Worm (Caenorhabditis elegans): ENCODE data around the gene adt-1.

The adt-1 gene

DNA sequence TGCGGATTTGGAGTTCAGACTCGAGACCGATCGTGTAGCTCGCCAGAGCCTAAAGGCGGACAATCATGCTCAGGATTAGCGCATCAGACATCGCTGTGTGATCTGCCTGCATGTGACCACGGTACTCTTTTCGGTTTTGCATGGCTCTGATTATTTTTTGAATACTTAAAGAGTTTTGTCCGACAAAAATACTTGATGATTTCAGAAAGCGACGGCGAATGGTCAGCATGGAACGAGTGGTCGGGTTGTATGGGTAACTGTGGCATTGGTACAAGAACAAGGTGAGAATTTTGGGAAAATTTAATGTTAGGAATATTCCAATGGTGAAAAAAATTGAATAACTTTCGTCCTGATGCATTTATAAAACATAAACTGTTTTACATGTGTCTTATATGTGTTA, 8.8 kb downstream of the adt-1 start:
- TF ChIP-seq med-1 (GFP tag; optimal IDR thresholded peaks at IDR 0.05; ENCODE audit: insufficient read depth) (no peak), klf-2 (GFP tag; conservative IDR thresholded peaks at IDR 0.05) (no peak), cog-1 (tag; optimal IDR thresholded peaks at IDR 0.05) (no peak), tab-1 (GFP tag; IDR thresholded peaks at IDR 0.05) (no peak), T22C8.4 (GFP tag; IDR thresholded peaks at IDR 0.05) (no peak), ztf-23 (GFP tag; IDR thresholded peaks at IDR 0.05) (no peak), ztf-29 (GFP tag; IDR thresholded peaks at IDR 0.05) (no peak), flt-1 (GFP tag; IDR thresholded peaks at IDR 0.05) (no peak), ref-1 (GFP tag; conservative IDR thresholded peaks at IDR 0.05) (no peak)

ce11 chrX:12688632-12689031, 10.0 kb downstream of the adt-1 start:
- TF ChIP-seq flt-1 (GFP tag; IDR thresholded peaks at IDR 0.05) (no peak), ztf-23 (GFP tag; IDR thresholded peaks at IDR 0.05) (no peak), klf-2 (GFP tag; conservative IDR thresholded peaks at IDR 0.05) (no peak), T22C8.4 (GFP tag; IDR thresholded peaks at IDR 0.05) (no peak), tab-1 (GFP tag; IDR thresholded peaks at IDR 0.05) (no peak), med-1 (GFP tag; optimal IDR thresholded peaks at IDR 0.05; ENCODE audit: insufficient read depth) (no peak), cog-1 (tag; optimal IDR thresholded peaks at IDR 0.05) (no peak), ztf-29 (GFP tag; IDR thresholded peaks at IDR 0.05) (no peak), ref-1 (GFP tag; conservative IDR thresholded peaks at IDR 0.05) (no peak)

- TF ChIP-seq med-1 (GFP tag; optimal IDR thresholded peaks at IDR 0.05; ENCODE audit: insufficient read depth) = no peak
- TF ChIP-seq tab-1 (GFP tag; IDR thresholded peaks at IDR 0.05) = no peak
- TF ChIP-seq T22C8.4 (GFP tag; IDR thresholded peaks at IDR 0.05) = no peak
- TF ChIP-seq cog-1 (tag; optimal IDR thresholded peaks at IDR 0.05) = no peak
- TF ChIP-seq flt-1 (GFP tag; IDR thresholded peaks at IDR 0.05) = no peak
- TF ChIP-seq klf-2 (GFP tag; conservative IDR thresholded peaks at IDR 0.05) = no peak
- TF ChIP-seq ref-1 (GFP tag; conservative IDR thresholded peaks at IDR 0.05) = no peak
- no peak for TF ChIP-seq ztf-23 (GFP tag; IDR thresholded peaks at IDR 0.05)
- TF ChIP-seq ztf-29 (GFP tag; IDR thresholded peaks at IDR 0.05) = no peak
Observed at ce11 chrX:12689869-12690268, 11.2 kb downstream of the adt-1 start.

ce11 chrX:12690346-12690745, 11.7 kb downstream of the adt-1 start:
- TF ChIP-seq ztf-29 (GFP tag; IDR thresholded peaks at IDR 0.05) (no peak), med-1 (GFP tag; optimal IDR thresholded peaks at IDR 0.05; ENCODE audit: insufficient read depth) (no peak), tab-1 (GFP tag; IDR thresholded peaks at IDR 0.05) (no peak), ref-1 (GFP tag; conservative IDR thresholded peaks at IDR 0.05) (no peak), klf-2 (GFP tag; conservative IDR thresholded peaks at IDR 0.05) (no peak), cog-1 (tag; optimal IDR thresholded peaks at IDR 0.05) (no peak), T22C8.4 (GFP tag; IDR thresholded peaks at IDR 0.05) (no peak), ztf-23 (GFP tag; IDR thresholded peaks at IDR 0.05) (no peak), flt-1 (GFP tag; IDR thresholded peaks at IDR 0.05) (no peak)

ce11 chrX:12691306-12691705, 12.7 kb downstream of the adt-1 start, which contains the start of gene ugt-50:
ugt-50 (plus strand) TSS chrX:12691573.
- TF ChIP-seq ztf-29 (GFP tag; IDR thresholded peaks at IDR 0.05) = no peak
- TF ChIP-seq flt-1 (GFP tag; IDR thresholded peaks at IDR 0.05) = no peak
- no peak for TF ChIP-seq klf-2 (GFP tag; conservative IDR thresholded peaks at IDR 0.05)
- no peak for TF ChIP-seq tab-1 (GFP tag; IDR thresholded peaks at IDR 0.05)
- no peak for TF ChIP-seq med-1 (GFP tag; optimal IDR thresholded peaks at IDR 0.05; ENCODE audit: insufficient read depth)
- no peak for TF ChIP-seq ztf-23 (GFP tag; IDR thresholded peaks at IDR 0.05)
- no peak for TF ChIP-seq T22C8.4 (GFP tag; IDR thresholded peaks at IDR 0.05)
- no peak for TF ChIP-seq ref-1 (GFP tag; conservative IDR thresholded peaks at IDR 0.05)
- TF ChIP-seq cog-1 (tag; optimal IDR thresholded peaks at IDR 0.05) = no peak

DNA sequence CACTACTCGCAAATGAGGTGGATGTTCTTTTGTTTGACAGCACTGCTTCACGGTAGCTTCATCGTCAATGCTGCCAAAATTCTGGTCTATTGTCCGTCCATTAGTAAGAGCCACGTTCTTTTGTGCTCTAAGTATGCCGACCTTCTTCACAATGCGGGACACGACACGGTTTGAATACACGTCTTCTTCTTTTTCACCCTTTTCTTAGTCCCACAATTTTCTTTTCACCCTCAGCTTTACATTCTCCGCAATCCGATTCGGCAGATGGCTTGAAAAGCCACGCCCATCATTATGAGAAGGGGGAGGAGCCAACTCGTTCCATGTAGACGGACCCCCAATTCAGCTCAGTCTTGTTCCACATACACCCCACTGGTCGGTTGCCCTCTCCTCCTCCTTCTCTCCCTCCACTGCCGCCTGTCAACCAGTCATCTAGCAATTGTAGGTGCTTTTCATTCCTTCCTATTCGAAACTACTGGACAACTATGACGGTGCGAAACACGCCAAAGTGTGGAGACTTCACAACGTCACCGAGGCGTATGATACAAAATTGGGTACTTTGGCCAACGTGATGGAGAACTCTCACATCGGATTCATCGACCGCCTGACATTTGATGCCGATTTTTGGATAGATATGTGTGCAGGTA, 13.2 kb downstream of the adt-1 start:
- peak; percentile 69; the same call in 1 of the 2 replicates for TF ChIP-seq tab-1 (GFP tag; IDR thresholded peaks at IDR 0.05)
- TF ChIP-seq flt-1 (GFP tag; IDR thresholded peaks at IDR 0.05) = peak; percentile 76
- peak; percentile 8 for TF ChIP-seq med-1 (GFP tag; optimal IDR thresholded peaks at IDR 0.05; ENCODE audit: insufficient read depth)
- TF ChIP-seq ref-1 (GFP tag; conservative IDR thresholded peaks at IDR 0.05) = no peak
- no peak for TF ChIP-seq ztf-29 (GFP tag; IDR thresholded peaks at IDR 0.05)
- 0 out of 2 replicates have a peak, but pooled peaks have one; percentile 24 for TF ChIP-seq ztf-23 (GFP tag; IDR thresholded peaks at IDR 0.05)
- no peak for TF ChIP-seq cog-1 (tag; optimal IDR thresholded peaks at IDR 0.05)

- TF ChIP-seq med-1 (GFP tag; optimal IDR thresholded peaks at IDR 0.05; ENCODE audit: insufficient read depth) (no peak), T22C8.4 (GFP tag; IDR thresholded peaks at IDR 0.05) (no peak), ztf-29 (GFP tag; IDR thresholded peaks at IDR 0.05) (no peak), flt-1 (GFP tag; IDR thresholded peaks at IDR 0.05) (peak; percentile 65), ztf-23 (GFP tag; IDR thresholded peaks at IDR 0.05) (peak; percentile 73; the same call in 1 of the 2 replicates)
Observed at ce11 chrX:12693150-12693589, 14.5 kb downstream of the adt-1 start.

DNA sequence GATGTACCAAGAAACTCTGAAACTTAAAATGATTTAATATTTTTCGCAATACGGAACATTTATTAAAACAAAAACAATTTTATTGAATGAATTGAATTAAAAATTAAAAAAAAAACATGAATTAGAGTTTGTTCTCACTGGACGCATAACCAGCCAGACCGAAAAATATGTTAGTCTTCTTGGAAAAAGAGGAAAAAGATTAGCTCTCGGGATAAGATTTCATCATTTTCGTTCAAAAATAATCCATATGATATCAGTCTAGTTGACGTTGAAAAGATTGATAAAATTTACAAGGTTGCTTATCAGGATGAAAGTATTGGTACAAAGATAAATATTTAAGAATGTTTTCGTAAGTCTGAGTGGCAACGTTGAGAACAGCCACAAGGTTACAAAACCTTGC, 21.8 kb downstream of the adt-1 start, which contains the start of gene nhr-26:
nhr-26 (minus strand) TSS at position 10 of the 400 bp plus-strand sequence.
- TF ChIP-seq tab-1 (GFP tag; IDR thresholded peaks at IDR 0.05) (no peak), ztf-29 (GFP tag; IDR thresholded peaks at IDR 0.05) (no peak), ref-1 (GFP tag; conservative IDR thresholded peaks at IDR 0.05) (no peak), flt-1 (GFP tag; IDR thresholded peaks at IDR 0.05) (no peak), med-1 (GFP tag; optimal IDR thresholded peaks at IDR 0.05; ENCODE audit: insufficient read depth) (no peak), klf-2 (GFP tag; conservative IDR thresholded peaks at IDR 0.05) (no peak), cog-1 (tag; optimal IDR thresholded peaks at IDR 0.05) (no peak), ztf-23 (GFP tag; IDR thresholded peaks at IDR 0.05) (no peak), T22C8.4 (GFP tag; IDR thresholded peaks at IDR 0.05) (no peak)

DNA sequence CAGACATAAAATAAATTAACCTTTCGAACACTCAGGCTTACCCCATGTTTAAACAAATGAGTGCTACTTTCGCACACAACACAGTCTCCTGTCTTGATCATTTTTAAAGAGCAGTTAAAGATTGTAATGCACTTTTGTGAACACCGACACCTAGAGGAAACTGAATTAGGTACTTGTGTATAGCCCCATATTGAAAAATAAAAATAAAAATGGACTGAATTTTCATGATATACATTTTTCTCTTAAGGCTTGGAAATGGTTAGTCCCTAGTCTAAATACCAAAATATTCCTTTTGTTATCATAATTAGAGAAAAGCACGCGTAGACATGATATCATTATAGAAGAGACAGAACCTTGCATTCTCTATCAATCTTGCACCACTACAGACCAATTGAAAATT, 23.3 kb downstream of the adt-1 start, which contains the start of gene nhr-214:
nhr-214 (minus strand) TSS at position 101 of the 400 bp plus-strand sequence.
- TF ChIP-seq cog-1 (tag; optimal IDR thresholded peaks at IDR 0.05) (no peak), med-1 (GFP tag; optimal IDR thresholded peaks at IDR 0.05; ENCODE audit: insufficient read depth) (no peak), ztf-29 (GFP tag; IDR thresholded peaks at IDR 0.05) (no peak), ztf-23 (GFP tag; IDR thresholded peaks at IDR 0.05) (no peak), T22C8.4 (GFP tag; IDR thresholded peaks at IDR 0.05) (no peak), ref-1 (GFP tag; conservative IDR thresholded peaks at IDR 0.05) (no peak), flt-1 (GFP tag; IDR thresholded peaks at IDR 0.05) (no peak), tab-1 (GFP tag; IDR thresholded peaks at IDR 0.05) (no peak), klf-2 (GFP tag; conservative IDR thresholded peaks at IDR 0.05) (no peak)

Measured in whole organism, midembryonic.